Worm (Caenorhabditis elegans): ENCODE data around the gene skpo-1.
A peak's percentile ranks its signal among the peaks of the same experiment; 100 is the strongest.

DNA sequence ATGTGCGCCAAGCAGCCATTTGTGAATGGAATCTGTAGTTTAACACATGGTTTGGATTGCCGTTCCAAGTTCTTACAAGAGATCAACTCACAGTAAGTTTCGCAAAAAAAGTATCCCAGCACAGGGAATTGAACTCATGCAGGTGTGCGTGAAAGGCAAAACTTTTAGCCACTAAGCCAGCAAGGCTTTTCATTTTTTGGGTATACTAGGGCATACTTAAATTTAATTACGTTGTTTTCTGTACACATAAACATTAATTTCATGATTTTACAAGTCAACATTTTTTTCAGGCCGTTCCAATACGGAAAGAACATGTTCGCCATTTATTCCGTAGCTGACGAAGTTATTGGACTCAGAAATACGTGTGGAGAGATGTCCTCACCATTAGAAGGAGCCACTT is 36.9 kb upstream of the skpo-1 start:
- TF ChIP-seq dao-5 (tag; optimal IDR thresholded peaks at IDR 0.05) (peak; percentile 86), him-1 (tag; optimal IDR thresholded peaks at IDR 0.05) (no peak)

Measured in whole organism, L4/young adult.